Comparison of ENCODE assay signal across 5 fruit fly cellular contexts in genomic region chrX:16361306-16361705, dm6.
TF ChIP-seq lines count a peak whose summit lies in the region.

Gene nonA (plus strand): TSS chrX:16361569.

- no peak for TF ChIP-seq CTCF in whole organism, embryonic (GFP tag; optimal IDR thresholded peaks at IDR 0.05; lab: Kevin White, UChicago)

TF ChIP-seq in whole organism, adult, 20 proteins besides CTCF, POLR2A, EP300 and RAD21:
- peak; percentile 33 for TF ChIP-seq bab1 (GFP tag; optimal IDR thresholded peaks at IDR 0.05; lab: Kevin White, UChicago)
- no peak for TF ChIP-seq cnc (optimal IDR thresholded peaks at IDR 0.05; lab: Kevin White, UChicago)
- TF ChIP-seq CG12768 (GFP tag; optimal IDR thresholded peaks at IDR 0.05; lab: Kevin White, UChicago): no peak
- peak; percentile 1 for TF ChIP-seq Crg-1 (GFP tag; optimal IDR thresholded peaks at IDR 0.05; lab: Kevin White, UChicago)
- no peak for TF ChIP-seq CG7045 (GFP tag; optimal IDR thresholded peaks at IDR 0.05; lab: Kevin White, UChicago)
- TF ChIP-seq Mnt (GFP tag; optimal IDR thresholded peaks at IDR 0.05; lab: Kevin White, UChicago): peak; percentile 41
- no peak for TF ChIP-seq cic (GFP tag; optimal IDR thresholded peaks at IDR 0.05; lab: Kevin White, UChicago)

TF ChIP-seq in whole organism, embryonic, 481 proteins besides CTCF, POLR2A, EP300 and RAD21 (continues in another document):
- TF ChIP-seq HmgD (GFP tag; optimal IDR thresholded peaks at IDR 0.05; lab: Kevin White, UChicago) (no peak), sima (GFP tag; optimal IDR thresholded peaks at IDR 0.05; lab: Kevin White, UChicago) (no peak), Ets97D (GFP tag; optimal IDR thresholded peaks at IDR 0.05; lab: Kevin White, UChicago) (no peak), CG10654 (GFP tag; optimal IDR thresholded peaks at IDR 0.05; lab: Kevin White, UChicago) (no peak), Lim3 (GFP tag; IDR thresholded peaks at IDR 0.05; lab: Robert Waterston, UW) (no peak), tup (GFP tag; optimal IDR thresholded peaks at IDR 0.05; lab: Kevin White, UChicago) (no peak), crc (GFP tag; optimal IDR thresholded peaks at IDR 0.05; lab: Kevin White, UChicago) (no peak), bowl (GFP tag; IDR thresholded peaks at IDR 0.05; lab: Robert Waterston, UW) (no peak), CG11398 (GFP tag; optimal IDR thresholded peaks at IDR 0.05; lab: Kevin White, UChicago) (no peak), btn (GFP tag; optimal IDR thresholded peaks at IDR 0.05; lab: Kevin White, UChicago) (no peak), pfk (GFP tag; optimal IDR thresholded peaks at IDR 0.05; lab: Kevin White, UChicago) (peak; percentile 96), CG4820 (GFP tag; optimal IDR thresholded peaks at IDR 0.05; lab: Kevin White, UChicago) (no peak), CG4617 (GFP tag; optimal IDR thresholded peaks at IDR 0.05; lab: Kevin White, UChicago; ENCODE audit: borderline replicate concordance) (peak; percentile 51), tna (GFP tag; IDR thresholded peaks at IDR 0.05; lab: Robert Waterston, UW; ENCODE audit: partially characterized antibody) (no peak), Dbx (GFP tag; IDR thresholded peaks at IDR 0.05; lab: Robert Waterston, UW) (no peak), ap (GFP tag; IDR thresholded peaks at IDR 0.05; lab: Robert Waterston, UW) (no peak), run (tag; optimal IDR thresholded peaks at IDR 0.05; lab: Kevin White, UChicago) (no peak), insv (GFP tag; optimal IDR thresholded peaks at IDR 0.05; lab: Kevin White, UChicago) (no peak), CG11723 (GFP tag; optimal IDR thresholded peaks at IDR 0.05; lab: Kevin White, UChicago) (peak; percentile 14), CG30020 (tag; optimal IDR thresholded peaks at IDR 0.05; lab: Kevin White, UChicago) (peak; percentile 99), ssp (GFP tag; IDR thresholded peaks at IDR 0.05; lab: Robert Waterston, UW) (peak; percentile 88), inv (GFP tag; IDR thresholded peaks at IDR 0.05; lab: Robert Waterston, UW; ENCODE audit: partially characterized antibody) (no peak)

TF ChIP-seq in whole organism, prepupa, 60 proteins besides CTCF, POLR2A, EP300 and RAD21:
- TF ChIP-seq vri (GFP tag; optimal IDR thresholded peaks at IDR 0.05; lab: Kevin White, UChicago) (peak; percentile 23), topi (GFP tag; optimal IDR thresholded peaks at IDR 0.05; lab: Kevin White, UChicago) (peak; percentile 12), Sox14 (GFP tag; optimal IDR thresholded peaks at IDR 0.05; lab: Kevin White, UChicago) (peak; percentile 55), achi (GFP tag; optimal IDR thresholded peaks at IDR 0.05; lab: Kevin White, UChicago) (no peak), fkh (GFP tag; optimal IDR thresholded peaks at IDR 0.05; lab: Kevin White, UChicago) (no peak), Met (GFP tag; optimal IDR thresholded peaks at IDR 0.05; lab: Kevin White, UChicago) (peak; percentile 2), esn (GFP tag; optimal IDR thresholded peaks at IDR 0.05; lab: Kevin White, UChicago) (peak; percentile 9), Eip78C (GFP tag; lab: Kevin White, UChicago) (peak; percentile 27), Hr38 (GFP tag; optimal IDR thresholded peaks at IDR 0.05; lab: Kevin White, UChicago) (no peak)

TF ChIP-seq in whole organism, pupa, 21 proteins besides CTCF, POLR2A, EP300 and RAD21:
- TF ChIP-seq CG32121 (GFP tag; IDR thresholded peaks at IDR 0.05; lab: Robert Waterston, UW) (no peak), Pif1A (GFP tag; optimal IDR thresholded peaks at IDR 0.05; lab: Kevin White, UChicago) (peak; percentile 3), CG4496 (GFP tag; IDR thresholded peaks at IDR 0.05; lab: Robert Waterston, UW) (no peak), Pif1B (GFP tag; optimal IDR thresholded peaks at IDR 0.05; lab: Kevin White, UChicago) (peak; percentile 20), CG9948 (tag; optimal IDR thresholded peaks at IDR 0.05; lab: Kevin White, UChicago) (no peak), CG15710 (tag; optimal IDR thresholded peaks at IDR 0.05; lab: Kevin White, UChicago) (no peak), CG14655 (GFP tag; optimal IDR thresholded peaks at IDR 0.05; lab: Kevin White, UChicago) (no peak), D1 (tag; optimal IDR thresholded peaks at IDR 0.05; lab: Kevin White, UChicago) (no peak)

TF ChIP-seq in whole organism, wandering third instar larva, 38 proteins besides CTCF, POLR2A, EP300 and RAD21:
- no peak for TF ChIP-seq CG9705 (GFP tag; optimal IDR thresholded peaks at IDR 0.05; lab: Kevin White, UChicago)
- no peak for TF ChIP-seq dmrt93B (GFP tag; optimal IDR thresholded peaks at IDR 0.05; lab: Kevin White, UChicago)
- TF ChIP-seq Dfd (GFP tag; optimal IDR thresholded peaks at IDR 0.05; lab: Kevin White, UChicago): no peak
- no peak for TF ChIP-seq pan (optimal IDR thresholded peaks at IDR 0.05; lab: Kevin White, UChicago)
- peak; percentile 38 for TF ChIP-seq fru (GFP tag; optimal IDR thresholded peaks at IDR 0.05; lab: Kevin White, UChicago)
- no peak for TF ChIP-seq ey (GFP tag; optimal IDR thresholded peaks at IDR 0.05; lab: Kevin White, UChicago)
- peak; percentile 20 for TF ChIP-seq Hnf4 (GFP tag; optimal IDR thresholded peaks at IDR 0.05; lab: Kevin White, UChicago)
- TF ChIP-seq Vsx2 (GFP tag; optimal IDR thresholded peaks at IDR 0.05; lab: Kevin White, UChicago; ENCODE audit: partially characterized antibody): no peak
- peak; percentile 5 for TF ChIP-seq N (GFP tag; optimal IDR thresholded peaks at IDR 0.05; lab: Kevin White, UChicago)
- peak; percentile 54 for TF ChIP-seq woc (GFP tag; optimal IDR thresholded peaks at IDR 0.05; lab: Kevin White, UChicago)
- TF ChIP-seq HLH106 (tag; optimal IDR thresholded peaks at IDR 0.05; lab: Kevin White, UChicago): no peak
- no peak for TF ChIP-seq Hr78 (GFP tag; optimal IDR thresholded peaks at IDR 0.05; lab: Kevin White, UChicago)
- TF ChIP-seq psq (GFP tag; optimal IDR thresholded peaks at IDR 0.05; lab: Kevin White, UChicago): no peak
- no peak for TF ChIP-seq Dif (GFP tag; optimal IDR thresholded peaks at IDR 0.05; lab: Kevin White, UChicago; ENCODE audit: partially characterized antibody)
